Worm (Caenorhabditis elegans): ENCODE measurements around the gene clec-252.

The clec-252 gene

ce11 chrV:18701306-18701705, 47.3 kb downstream of the clec-252 start, which contains the start of gene Y69H2.9:
TSS of gene Y69H2.9 (plus strand) at chrV:18701538.
- TF ChIP-seq W03F9.2 (tag; optimal IDR thresholded peaks at IDR 0.05) (no peak), dao-5 (tag; optimal IDR thresholded peaks at IDR 0.05) (no peak), him-1 (tag; optimal IDR thresholded peaks at IDR 0.05) (no peak)

DNA sequence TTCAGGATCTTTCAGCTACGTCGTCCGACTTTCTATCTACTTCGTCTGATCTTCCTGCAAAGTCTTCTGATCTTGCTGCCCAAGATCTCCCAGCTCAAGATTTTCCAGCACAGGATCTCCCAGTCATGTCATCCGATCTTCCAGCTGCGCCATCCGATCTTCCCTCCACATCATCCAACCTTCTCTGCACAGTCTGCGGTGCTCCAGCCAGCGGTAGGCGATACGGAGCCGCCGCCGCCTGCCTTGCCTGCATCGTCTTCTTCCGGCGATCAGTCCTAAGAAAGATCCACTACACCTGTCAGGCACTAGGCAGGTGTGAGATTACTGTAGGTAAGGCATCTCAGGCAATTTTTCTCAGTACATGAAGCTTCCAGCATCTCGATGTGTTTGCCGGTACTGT, 49.3 kb downstream of the clec-252 start, which contains the start of gene nhr-241:
Gene nhr-241 (plus strand): TSS at position 126 of the 400 bp plus-strand sequence.
- no peak for TF ChIP-seq dao-5 (tag; optimal IDR thresholded peaks at IDR 0.05)
- TF ChIP-seq him-1 (tag; optimal IDR thresholded peaks at IDR 0.05): no peak
- TF ChIP-seq W03F9.2 (tag; optimal IDR thresholded peaks at IDR 0.05): no peak

All from whole organism, L4/young adult.